Fruit fly (Drosophila melanogaster): ENCODE measurements around the gene ND-13B.

The ND-13B gene

DNA sequence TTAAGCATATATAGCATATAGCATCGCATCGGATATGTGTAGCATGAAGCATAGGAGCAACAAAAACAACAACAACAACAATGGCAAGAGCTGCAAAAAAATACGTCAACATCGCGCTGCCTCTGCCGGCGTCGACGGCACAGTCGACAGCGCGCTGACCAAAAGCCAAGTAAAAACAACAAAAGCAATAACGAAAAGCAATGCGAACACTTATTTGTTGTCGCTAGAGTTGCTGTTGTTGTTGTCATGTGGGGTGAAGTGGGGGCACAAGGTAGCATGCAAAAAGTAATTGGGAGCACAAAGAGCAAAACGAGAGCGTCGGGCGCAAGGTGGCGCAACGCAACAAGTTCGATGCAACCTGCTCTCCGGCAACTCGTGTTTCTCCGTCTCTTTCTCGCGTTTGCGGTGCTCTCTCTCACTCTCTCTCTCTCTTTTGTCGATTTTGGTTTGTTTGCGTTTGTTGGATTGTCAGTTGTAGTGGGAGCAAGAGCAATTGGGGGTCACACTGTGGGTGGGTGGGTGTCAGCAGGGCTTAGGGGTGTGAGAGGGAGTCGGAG is 45.3 kb upstream of the ND-13B start (continued):
- peak; percentile 84 for TF ChIP-seq CG1832 (GFP tag; optimal IDR thresholded peaks at IDR 0.05)
- peak; percentile 53; the same call in 1 of the 3 replicates for TF ChIP-seq zen2 (GFP tag; IDR thresholded peaks at IDR 0.05; ENCODE audit: partially characterized antibody)
- peak; percentile 57; the same call in 1 of the 3 replicates for TF ChIP-seq z (GFP tag; IDR thresholded peaks at IDR 0.05)
- TF ChIP-seq Sin3A (optimal IDR thresholded peaks at IDR 0.05) = no peak
- TF ChIP-seq crol (GFP tag; IDR thresholded peaks at IDR 0.05) = peak; percentile 97
- no peak; the same call in 1 of the 2 replicates for TF ChIP-seq Atf6 (GFP tag; IDR thresholded peaks at IDR 0.05)
- TF ChIP-seq dati (GFP tag; IDR thresholded peaks at IDR 0.05) = no peak
- TF ChIP-seq lov (optimal IDR thresholded peaks at IDR 0.05) = no peak
- no peak for TF ChIP-seq lov (GFP tag; IDR thresholded peaks at IDR 0.05)
- TF ChIP-seq rib (GFP tag; IDR thresholded peaks at IDR 0.05) = peak; percentile 49; the same call in 1 of the 2 replicates
- TF ChIP-seq CG11247 (GFP tag; IDR thresholded peaks at IDR 0.05) = no peak
- TF ChIP-seq yki (optimal IDR thresholded peaks at IDR 0.05) = peak; percentile 75
- TF ChIP-seq CG16779 (GFP tag; IDR thresholded peaks at IDR 0.05) = no peak
- peak; percentile 13; the same call in 1 of the 2 replicates for TF ChIP-seq CG42726 (GFP tag; IDR thresholded peaks at IDR 0.05; ENCODE audit: partially characterized antibody)
- TF ChIP-seq sna (GFP tag; IDR thresholded peaks at IDR 0.05; ENCODE audit: partially characterized antibody) = 0 out of 2 replicates have a peak, but pooled peaks have one; percentile 22
- TF ChIP-seq chinmo (GFP tag; IDR thresholded peaks at IDR 0.05; ENCODE audit: partially characterized antibody) = peak; percentile 98
- peak; percentile 51; the same call in 1 of the 2 replicates for TF ChIP-seq NFAT (GFP tag; IDR thresholded peaks at IDR 0.05)
- TF ChIP-seq Trl (optimal IDR thresholded peaks at IDR 0.05) = peak; percentile 94 to 97
- TF ChIP-seq Trl (GFP tag; optimal IDR thresholded peaks at IDR 0.05) = no peak
- peak; percentile 65 for TF ChIP-seq mirr (GFP tag; optimal IDR thresholded peaks at IDR 0.05)
- TF ChIP-seq sr (GFP tag; IDR thresholded peaks at IDR 0.05) = peak; percentile 75; the same call in 2 of the 3 replicates
- TF ChIP-seq sug (tag; optimal IDR thresholded peaks at IDR 0.05) = peak; percentile 4
- TF ChIP-seq CG13894 (tag; optimal IDR thresholded peaks at IDR 0.05) = peak; percentile 50
- peak; percentile 99 for TF ChIP-seq CG5180 (GFP tag; optimal IDR thresholded peaks at IDR 0.05)
- peak; percentile 97 for TF ChIP-seq Adf1 (GFP tag; IDR thresholded peaks at IDR 0.05)

DNA sequence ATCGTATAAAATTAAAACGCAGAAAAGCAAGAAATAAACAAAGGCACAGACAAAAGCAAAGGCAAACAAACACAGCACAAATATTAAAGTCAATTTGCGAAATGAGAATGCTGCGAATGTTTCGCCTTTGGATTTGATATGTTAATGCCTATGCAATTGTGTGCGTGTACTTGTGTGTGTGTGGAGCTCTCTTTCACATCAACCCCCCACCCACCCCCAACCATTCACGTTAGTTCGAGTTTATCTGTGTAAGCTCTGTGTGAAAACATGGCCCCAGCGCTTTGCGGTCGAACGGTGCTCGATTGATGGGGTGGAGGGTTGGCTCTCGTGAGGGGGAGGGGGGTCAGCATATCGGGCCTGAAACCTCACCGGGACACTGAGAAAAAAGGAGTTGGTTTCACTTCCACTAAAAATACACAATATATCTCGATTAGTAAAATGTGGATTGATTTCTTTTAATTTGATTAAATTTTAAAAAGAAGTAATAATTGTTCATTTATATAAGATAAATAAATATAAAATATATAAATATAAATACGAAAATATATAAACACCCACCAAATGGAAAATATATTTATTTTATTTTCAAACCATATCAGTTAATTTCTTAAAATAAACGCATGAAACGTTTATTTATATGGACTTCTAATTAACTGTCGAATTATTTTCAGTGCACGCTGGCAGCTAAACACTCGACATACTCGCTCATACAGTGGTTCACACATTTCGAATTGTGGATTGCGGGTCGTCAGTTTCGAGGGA is 44.6 kb upstream of the ND-13B start:
- TF ChIP-seq Chrac-16 (GFP tag; optimal IDR thresholded peaks at IDR 0.05) = peak; percentile 69
- peak; percentile 62 for TF ChIP-seq CG4424 (GFP tag; optimal IDR thresholded peaks at IDR 0.05)
- TF ChIP-seq CG9215 (GFP tag; IDR thresholded peaks at IDR 0.05) = peak; percentile 88
- TF ChIP-seq tap (tag; optimal IDR thresholded peaks at IDR 0.05) = peak; percentile 87
- TF ChIP-seq sc (optimal IDR thresholded peaks at IDR 0.05) = no peak
- TF ChIP-seq sc (GFP tag; optimal IDR thresholded peaks at IDR 0.05) = peak; percentile 53
- peak; percentile 25; the same call in 1 of the 2 replicates for TF ChIP-seq dati (GFP tag; IDR thresholded peaks at IDR 0.05)
- TF ChIP-seq fd96Cb (tag; optimal IDR thresholded peaks at IDR 0.05) = peak; percentile 87
- TF ChIP-seq Hmr (GFP tag; optimal IDR thresholded peaks at IDR 0.05) = peak; percentile 76
- TF ChIP-seq toy (GFP tag; IDR thresholded peaks at IDR 0.05) = peak; percentile 54; the same call in 1 of the 2 replicates
- TF ChIP-seq bab2 (GFP tag; optimal IDR thresholded peaks at IDR 0.05) = no peak
- TF ChIP-seq CG8290 (GFP tag; optimal IDR thresholded peaks at IDR 0.05) = no peak
- peak in 1 of 2 experiments; percentile 75 for TF ChIP-seq CG8290 (tag; optimal IDR thresholded peaks at IDR 0.05)
- TF ChIP-seq CTCF (GFP tag; optimal IDR thresholded peaks at IDR 0.05) = no peak
- no peak for TF ChIP-seq NC2β (GFP tag; optimal IDR thresholded peaks at IDR 0.05)
- no peak for TF ChIP-seq CG2129 (GFP tag; IDR thresholded peaks at IDR 0.05; ENCODE audit: partially characterized antibody)
- peak; percentile 73 for TF ChIP-seq Usf (GFP tag; optimal IDR thresholded peaks at IDR 0.05)
- peak; percentile 85 for TF ChIP-seq Abd-B (GFP tag; optimal IDR thresholded peaks at IDR 0.05)
- peak; percentile 50; the same call in 1 of the 2 replicates for TF ChIP-seq aop (GFP tag; IDR thresholded peaks at IDR 0.05)
- TF ChIP-seq sug (tag; optimal IDR thresholded peaks at IDR 0.05) = peak; percentile 70
- TF ChIP-seq Spps (tag; optimal IDR thresholded peaks at IDR 0.05) = no peak
- TF ChIP-seq CG2120 (GFP tag; optimal IDR thresholded peaks at IDR 0.05) = peak; percentile 59
- TF ChIP-seq CG34422 (GFP tag; IDR thresholded peaks at IDR 0.05) = peak; percentile 74
- TF ChIP-seq gcm (GFP tag; optimal IDR thresholded peaks at IDR 0.05) = peak; percentile 69
- no peak for TF ChIP-seq stwl (tag; optimal IDR thresholded peaks at IDR 0.05)
- peak; percentile 75 for TF ChIP-seq NfI (GFP tag; optimal IDR thresholded peaks at IDR 0.05)
- TF ChIP-seq unpg (GFP tag; optimal IDR thresholded peaks at IDR 0.05) = peak; percentile 64
- peak; percentile 74 for TF ChIP-seq Xbp1 (GFP tag; optimal IDR thresholded peaks at IDR 0.05)
